Fruit fly (Drosophila melanogaster) whole organism, embryonic: ENCODE measurements around the gene chb.

ENCODE experiments used
- ATbp ChIP-seq: fragments of 200-800 bp; sonication (Bioruptor generic); optimal IDR thresholded peaks from 2 replicates; lab custom pipeline; 2017; ENCODE audit warnings: missing biosample characterization, mild to moderate bottlenecking, missing genetic modification characterization, missing genetic modification reagents
- Aef1 ChIP-seq: fragments of 200-800 bp; sonication (Bioruptor generic); IDR thresholded peaks from 3 replicates; pipeline ENCODE4 v1.3.6; 2022; ENCODE audit warnings: missing biosample characterization, missing genetic modification characterization
- Atf3 ChIP-seq: fragments of 200-800 bp; sonication (Bioruptor generic); optimal IDR thresholded peaks from 3 replicates; lab custom pipeline; 2016; ENCODE audit warnings: missing biosample characterization, missing genetic modification characterization
- CG11093 ChIP-seq: fragments of 200-800 bp; sonication (Bioruptor generic); IDR thresholded peaks from 3 replicates; pipeline ENCODE4 v1.3.6; 2022; ENCODE audit warnings: missing biosample characterization, missing genetic modification characterization
- CG11560 ChIP-seq: fragments of 200-800 bp; sonication (Bioruptor generic); IDR thresholded peaks from 3 replicates; pipeline ENCODE4 v1.3.6; 2022; ENCODE audit warnings: missing biosample characterization, missing genetic modification characterization
- CG12744 ChIP-seq: fragments of 200-800 bp; sonication (Bioruptor generic); optimal IDR thresholded peaks from 2 replicates; lab custom pipeline; 2016; ENCODE audit warnings: missing biosample characterization, missing genetic modification characterization
- CG12769 ChIP-seq: fragments of 200-800 bp; sonication (Bioruptor generic); optimal IDR thresholded peaks from 2 replicates; lab custom pipeline; 2019; ENCODE audit warnings: missing biosample characterization, mild to moderate bottlenecking, missing genetic modification characterization, moderate library complexity
- CG13123 ChIP-seq: fragments of 200-800 bp; sonication (Bioruptor generic); optimal IDR thresholded peaks from 2 replicates; lab custom pipeline; 2016; ENCODE audit warnings: missing biosample characterization, missing genetic modification characterization
- CG13287 ChIP-seq: fragments of 200-800 bp; sonication (Bioruptor generic); IDR thresholded peaks from 2 replicates; pipeline ENCODE4 v1.3.6; 2022; ENCODE audit warnings: missing biosample characterization, missing genetic modification characterization; ENCODE audit not compliant: partially characterized antibody
- CG13624 ChIP-seq: fragments of 200-800 bp; sonication (Bioruptor generic); optimal IDR thresholded peaks from 2 replicates; lab custom pipeline; 2016; ENCODE audit warnings: missing biosample characterization, missing genetic modification characterization
- CG13894 ChIP-seq: fragments of 200-800 bp; sonication (Bioruptor generic); optimal IDR thresholded peaks from 3 replicates; lab custom pipeline; 2018; ENCODE audit warnings: missing biosample characterization, mild to moderate bottlenecking, missing genetic modification characterization, moderate library complexity
- CG1603 ChIP-seq: fragments of 200-800 bp; sonication (Bioruptor generic); optimal IDR thresholded peaks from 2 replicates; lab custom pipeline; 2019; ENCODE audit warnings: missing biosample characterization, mild to moderate bottlenecking, missing genetic modification characterization, moderate library complexity
- CG17568 ChIP-seq: fragments of 200-800 bp; sonication (Bioruptor generic); optimal IDR thresholded peaks from 2 replicates; lab custom pipeline; 2018; ENCODE audit warnings: missing biosample characterization, mild to moderate bottlenecking, missing genetic modification characterization, moderate library complexity
- CG17829 ChIP-seq: fragments of 200-800 bp; optimal IDR thresholded peaks from 2 replicates; lab custom pipeline; 2019; ENCODE audit warnings: missing biosample characterization, mild to moderate bottlenecking, missing genetic modification characterization, moderate library complexity
- CG17912 ChIP-seq: fragments of 200-800 bp; sonication (Bioruptor generic); optimal IDR thresholded peaks from 2 replicates; lab custom pipeline; 2018; ENCODE audit warnings: missing biosample characterization, mild to moderate bottlenecking, missing genetic modification characterization
- CG2202 ChIP-seq: fragments of 200-800 bp; sonication (Bioruptor generic); optimal IDR thresholded peaks from 2 replicates; lab custom pipeline; 2018; ENCODE audit warnings: missing biosample characterization, mild to moderate bottlenecking, missing genetic modification characterization
- CG3163 ChIP-seq: fragments of 200-800 bp; sonication (Bioruptor generic); optimal IDR thresholded peaks from 3 replicates; lab custom pipeline; 2016; ENCODE audit warnings: missing biosample characterization, missing genetic modification characterization
- CG4328 ChIP-seq: fragments of 200-800 bp; sonication (Bioruptor generic); optimal IDR thresholded peaks from 3 replicates; lab custom pipeline; 2017; ENCODE audit warnings: missing biosample characterization, missing genetic modification reagents, missing genetic modification characterization
- CG4820 ChIP-seq: fragments of 200-800 bp; sonication (Bioruptor generic); optimal IDR thresholded peaks from 3 replicates; lab custom pipeline; 2016; ENCODE audit warnings: missing biosample characterization, missing genetic modification characterization
- CG7556 ChIP-seq: fragments of 200-800 bp; sonication (Bioruptor generic); optimal IDR thresholded peaks from 2 replicates; lab custom pipeline; 2017; ENCODE audit warnings: missing biosample characterization, mild to moderate bottlenecking, missing genetic modification characterization
- CG8089 ChIP-seq: fragments of 200-800 bp; sonication (Bioruptor generic); optimal IDR thresholded peaks from 3 replicates; lab custom pipeline; 2016; ENCODE audit warnings: missing biosample characterization, missing genetic modification characterization
- Chrac-16 ChIP-seq: fragments of 200-800 bp; sonication (Bioruptor generic); optimal IDR thresholded peaks from 3 replicates; lab custom pipeline; 2016; ENCODE audit warnings: missing biosample characterization, missing genetic modification characterization
- Fer1 ChIP-seq: fragments of 200-800 bp; sonication (Bioruptor generic); optimal IDR thresholded peaks from 2 replicates; lab custom pipeline; 2017; ENCODE audit warnings: missing biosample characterization, mild to moderate bottlenecking, missing genetic modification characterization
- GATAe ChIP-seq: fragments of 200-800 bp; sonication (Bioruptor generic); conservative IDR thresholded peaks from 2 replicates; pipeline ENCODE4 v1.3.6; 2022; ENCODE audit warnings: missing biosample characterization, missing genetic modification characterization
- Gug ChIP-seq: fragments of 200-800 bp; sonication (Bioruptor generic); IDR thresholded peaks from 4 replicates; pipeline ENCODE4 v1.3.6; 2022; ENCODE audit warnings: missing biosample characterization, missing genetic modification characterization
- HLHmδ ChIP-seq: fragments of 200-800 bp; sonication (Bioruptor generic); optimal IDR thresholded peaks from 2 replicates; lab custom pipeline; 2018; ENCODE audit warnings: missing biosample characterization, mild to moderate bottlenecking, missing genetic modification characterization, moderate library complexity
- MTF-1 ChIP-seq: fragments of 200-800 bp; sonication (Bioruptor generic); optimal IDR thresholded peaks from 2 replicates; lab custom pipeline; 2018; ENCODE audit warnings: missing biosample characterization, mild to moderate bottlenecking, missing genetic modification characterization, borderline replicate concordance
- Mes4 ChIP-seq: fragments of 200-800 bp; sonication (Bioruptor generic); optimal IDR thresholded peaks from 2 replicates; lab custom pipeline; 2016; ENCODE audit warnings: missing biosample characterization, missing genetic modification characterization
- Nf-YA ChIP-seq: fragments of 200-800 bp; sonication (Bioruptor generic); IDR thresholded peaks from 2 replicates; pipeline ENCODE4 v1.3.6; 2022; ENCODE audit warnings: missing biosample characterization, missing genetic modification characterization
- Sry-β ChIP-seq: fragments of 200-800 bp; sonication (Bioruptor generic); optimal IDR thresholded peaks from 2 replicates; lab custom pipeline; 2018; ENCODE audit warnings: missing biosample characterization, mild to moderate bottlenecking, missing genetic modification characterization, moderate library complexity
- Vsx1 ChIP-seq: fragments of 200-800 bp; sonication (Bioruptor generic); optimal IDR thresholded peaks from 2 replicates; lab custom pipeline; 2017; ENCODE audit warnings: missing biosample characterization, mild to moderate bottlenecking, missing genetic modification characterization, missing genetic modification reagents
- ap ChIP-seq: fragments of 200-800 bp; sonication (Bioruptor generic); IDR thresholded peaks from 2 replicates; pipeline ENCODE4 v1.3.6; 2022; ENCODE audit warnings: missing biosample characterization, missing genetic modification characterization
- br ChIP-seq: fragments of >200 bp; optimal IDR thresholded peaks from 2 replicates; lab custom pipeline; 2017
- chif ChIP-seq, 2 experiments: fragments of 200-800 bp; sonication (Bioruptor generic); optimal IDR thresholded peaks; 3 replicates each; lab custom pipeline; 2016; ENCODE audit warnings: missing biosample characterization in 2 of 2, missing genetic modification characterization in 2 of 2
- cwo ChIP-seq: fragments of 200-800 bp; sonication (Bioruptor generic); optimal IDR thresholded peaks from 3 replicates; lab custom pipeline; 2017; ENCODE audit warnings: missing biosample characterization, missing genetic modification characterization, mild to moderate bottlenecking, moderate library complexity, missing genetic modification reagents
- da ChIP-seq: fragments of 200-800 bp; sonication (Bioruptor generic); optimal IDR thresholded peaks from 2 replicates; lab custom pipeline; 2016; ENCODE audit warnings: missing biosample characterization, missing genetic modification characterization
- danr ChIP-seq: fragments of 200-800 bp; sonication (Bioruptor generic); IDR thresholded peaks from 2 replicates; pipeline ENCODE4 v1.3.6; 2022; ENCODE audit warnings: missing biosample characterization, missing genetic modification characterization
- emc ChIP-seq: fragments of 200-800 bp; sonication (Bioruptor generic); optimal IDR thresholded peaks from 2 replicates; lab custom pipeline; 2016; ENCODE audit warnings: missing biosample characterization, missing genetic modification characterization
- eyg ChIP-seq: fragments of 200-800 bp; sonication (Bioruptor generic); optimal IDR thresholded peaks from 3 replicates; lab custom pipeline; 2016; ENCODE audit warnings: missing biosample characterization, missing genetic modification characterization
- hb ChIP-seq: fragments of 200-800 bp; sonication (Bioruptor generic); IDR thresholded peaks from 3 replicates; pipeline ENCODE4 v1.3.6; 2022; ENCODE audit warnings: missing biosample characterization, missing genetic modification characterization; ENCODE audit not compliant: partially characterized antibody
- klu ChIP-seq: fragments of 200-800 bp; sonication (Bioruptor generic); IDR thresholded peaks from 2 replicates; pipeline ENCODE4 v1.3.6; 2022; ENCODE audit warnings: missing biosample characterization, missing genetic modification characterization
- knrl ChIP-seq: fragments of 200-800 bp; sonication (Bioruptor generic); IDR thresholded peaks from 3 replicates; pipeline ENCODE4 v1.3.6; 2022; ENCODE audit warnings: missing biosample characterization, missing genetic modification characterization; ENCODE audit not compliant: partially characterized antibody
- lola ChIP-seq, 3 experiments: fragments of >200 bp in 2 of 3; fragments of 200-800 bp in 1 of 3; sonication (Bioruptor generic) in 1 of 3; optimal IDR thresholded peaks; 2 replicates each; lab custom pipeline; 2017 to 2019; ENCODE audit warnings: missing biosample characterization in 3 of 3, missing genetic modification characterization in 3 of 3, mild to moderate bottlenecking in 1 of 3, moderate library complexity in 1 of 3
- nau ChIP-seq: fragments of 200-800 bp; sonication (Bioruptor generic); optimal IDR thresholded peaks from 3 replicates; lab custom pipeline; 2017; ENCODE audit warnings: missing biosample characterization, mild to moderate bottlenecking, missing genetic modification characterization, missing genetic modification reagents
- psq ChIP-seq: fragments of 200-800 bp; sonication (Bioruptor generic); optimal IDR thresholded peaks from 2 replicates; lab custom pipeline; 2017; ENCODE audit warnings: missing biosample characterization, missing genetic modification characterization
- row ChIP-seq: fragments of 200-800 bp; sonication (Bioruptor generic); IDR thresholded peaks from 3 replicates; pipeline ENCODE4 v1.3.6; 2022; ENCODE audit warnings: missing biosample characterization, missing genetic modification characterization
- slp2 ChIP-seq: fragments of 200-800 bp; sonication (Bioruptor generic); optimal IDR thresholded peaks from 2 replicates; lab custom pipeline; 2016; ENCODE audit warnings: missing biosample characterization, missing genetic modification characterization
- tio ChIP-seq: fragments of 200-800 bp; sonication (Bioruptor generic); optimal IDR thresholded peaks from 2 replicates; lab custom pipeline; 2017; ENCODE audit warnings: missing biosample characterization, missing genetic modification characterization, inconsistent platforms
- usp ChIP-seq: fragments of >200 bp; optimal IDR thresholded peaks from 2 replicates; lab custom pipeline; 2017; ENCODE audit warnings: missing biosample characterization, missing genetic modification characterization
- wor ChIP-seq: fragments of 200-800 bp; sonication (Bioruptor generic); IDR thresholded peaks from 2 replicates; pipeline ENCODE4 v1.3.6; 2022; ENCODE audit warnings: missing biosample characterization, missing genetic modification characterization
- zen ChIP-seq: fragments of 200-800 bp; sonication (Bioruptor generic); optimal IDR thresholded peaks from 3 replicates; lab custom pipeline; 2018; ENCODE audit warnings: missing biosample characterization, mild to moderate bottlenecking, missing genetic modification characterization, moderate library complexity

Gene chb

DNA sequence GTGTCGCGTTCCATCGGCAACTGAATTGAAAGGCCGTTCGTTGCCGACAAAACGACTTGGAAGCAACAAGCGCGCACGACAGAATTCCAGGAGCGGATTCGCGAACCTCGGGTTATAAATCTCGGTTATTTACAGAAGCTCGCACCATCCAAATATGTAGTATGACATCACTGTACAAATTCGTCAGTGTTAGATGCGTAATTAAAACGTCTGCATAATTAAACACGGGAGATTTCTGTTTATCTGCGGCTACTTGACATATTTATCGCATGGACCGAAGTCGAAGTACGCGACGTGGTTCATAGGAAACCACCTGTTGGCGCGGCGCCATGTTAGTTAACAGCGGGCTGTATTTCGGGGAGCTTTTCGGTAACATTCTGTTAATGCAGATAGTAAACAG is 748 bp upstream of the chb start, which contains the start of gene Ac78C (continued):
- TF ChIP-seq CG11093: peak; percentile 66; the same call in 2 of the 3 replicates
- TF ChIP-seq knrl (GFP tag; lab: Robert Waterston, UW): peak; percentile 66
- peak; percentile 45; the same call in 2 of the 3 replicates for TF ChIP-seq CG11560
- peak; percentile 69 for TF ChIP-seq danr
- peak; percentile 84 for TF ChIP-seq CG17568 (GFP tag; lab: Kevin White, UChicago)
- peak; percentile 64 for TF ChIP-seq ap (GFP tag; lab: Robert Waterston, UW)
- peak; percentile 18 for TF ChIP-seq psq (GFP tag; lab: Kevin White, UChicago)
- peak; percentile 96 for TF ChIP-seq CG13894 (tag; lab: Kevin White, UChicago)
- TF ChIP-seq Atf3 (GFP tag; lab: Kevin White, UChicago): peak; percentile 71
- peak; percentile 96 for TF ChIP-seq Fer1 (GFP tag; lab: Kevin White, UChicago)
- peak; percentile 83 for TF ChIP-seq MTF-1
- peak; percentile 53 for TF ChIP-seq Mes4 (GFP tag; lab: Kevin White, UChicago)
- TF ChIP-seq CG12769: peak; percentile 97
- peak; percentile 17 for TF ChIP-seq Vsx1 (GFP tag; lab: Kevin White, UChicago)
- no peak for TF ChIP-seq hb
- TF ChIP-seq wor (GFP tag; lab: Robert Waterston, UW): peak; percentile 49; the same call in 1 of the 2 replicates
- peak; percentile 92 for TF ChIP-seq eyg
- peak; percentile 96 for TF ChIP-seq CG13624 (GFP tag; lab: Kevin White, UChicago)
- TF ChIP-seq Nf-YA (GFP tag; lab: Robert Waterston, UW): peak; percentile 85
- peak; percentile 87 for TF ChIP-seq CG1603 (tag; lab: Kevin White, UChicago)
- peak; percentile 27 for TF ChIP-seq CG7556 (GFP tag; lab: Kevin White, UChicago)
- peak; percentile 77 for TF ChIP-seq CG8089 (GFP tag; lab: Kevin White, UChicago)
- no peak for TF ChIP-seq CG17829 (tag; lab: Kevin White, UChicago)
- TF ChIP-seq row (GFP tag; lab: Robert Waterston, UW): peak; percentile 86
- peak; percentile 90 for TF ChIP-seq CG12744 (GFP tag; lab: Kevin White, UChicago)
- no peak for TF ChIP-seq usp
- TF ChIP-seq CG4820: peak; percentile 64
- TF ChIP-seq tio (GFP tag; lab: Kevin White, UChicago): peak; percentile 24
- TF ChIP-seq chif (GFP tag; optimal IDR thresholded peaks at IDR 0.05; lab: Kevin White, UChicago): peak; percentile 65 to 77
- TF ChIP-seq HLHmδ (GFP tag; lab: Kevin White, UChicago): no peak
- TF ChIP-seq Gug (GFP tag; lab: Robert Waterston, UW): peak; percentile 90
- TF ChIP-seq emc: peak; percentile 84
- TF ChIP-seq zen: peak; percentile 39
- no peak for TF ChIP-seq Sry-β (GFP tag; lab: Kevin White, UChicago)
- TF ChIP-seq Chrac-16 (GFP tag; lab: Kevin White, UChicago): peak; percentile 69
- TF ChIP-seq CG17912 (GFP tag; lab: Kevin White, UChicago): peak; percentile 84
- TF ChIP-seq CG3163 (GFP tag; lab: Kevin White, UChicago): peak; percentile 67
- peak; percentile 87 for TF ChIP-seq Aef1
- no peak for TF ChIP-seq br (lab: Kevin White, UChicago)
- no peak for TF ChIP-seq CG2202 (tag; lab: Kevin White, UChicago)
- peak; percentile 51 for TF ChIP-seq da (GFP tag; lab: Kevin White, UChicago)
- TF ChIP-seq slp2 (GFP tag; lab: Kevin White, UChicago): peak; percentile 56
- TF ChIP-seq cwo: peak; percentile 80
- TF ChIP-seq CG13287 (GFP tag; lab: Robert Waterston, UW): peak; percentile 58
- peak; percentile 66 for TF ChIP-seq klu (GFP tag; lab: Robert Waterston, UW)
- TF ChIP-seq GATAe (GFP tag; lab: Robert Waterston, UW): peak; percentile 40; the same call in 1 of the 2 replicates
- peak; percentile 47 for TF ChIP-seq CG13123 (GFP tag; lab: Kevin White, UChicago)
- peak; percentile 82 for TF ChIP-seq nau
- no peak for TF ChIP-seq lola (GFP tag; optimal IDR thresholded peaks at IDR 0.05; lab: Kevin White, UChicago)
- peak; percentile 90 for TF ChIP-seq CG4328 (GFP tag; lab: Kevin White, UChicago)
- TF ChIP-seq ATbp (GFP tag; lab: Kevin White, UChicago): peak; percentile 80
